Fruit fly (Drosophila melanogaster): ENCODE measurements around the gene lsn.

The lsn gene

dm6 chr3R:21835388-21836200 is 29.4 kb upstream of the lsn start (continued):
- TF ChIP-seq Stat92E (GFP tag; optimal IDR thresholded peaks at IDR 0.05), result no peak
- TF ChIP-seq zen2 (GFP tag; IDR thresholded peaks at IDR 0.05; ENCODE audit: partially characterized antibody), result no peak
- TF ChIP-seq ftz-f1 (GFP tag; optimal IDR thresholded peaks at IDR 0.05), result peak; percentile 39
- no peak for TF ChIP-seq CG15514 (GFP tag; optimal IDR thresholded peaks at IDR 0.05)
- no peak for TF ChIP-seq CG16815 (GFP tag; optimal IDR thresholded peaks at IDR 0.05)
- TF ChIP-seq CG6683 (GFP tag; optimal IDR thresholded peaks at IDR 0.05), result no peak
- 0 out of 3 replicates have a peak, but pooled peaks have one; percentile 8 for TF ChIP-seq ci (GFP tag; IDR thresholded peaks at IDR 0.05)
- no peak for TF ChIP-seq Dad (GFP tag; optimal IDR thresholded peaks at IDR 0.05)
- peak; percentile 6 for TF ChIP-seq grau (tag; optimal IDR thresholded peaks at IDR 0.05)
- peak; percentile 2 for TF ChIP-seq CG17359 (tag; optimal IDR thresholded peaks at IDR 0.05)
- no peak for TF ChIP-seq hth (optimal IDR thresholded peaks at IDR 0.05)
- TF ChIP-seq CG33557 (GFP tag; optimal IDR thresholded peaks at IDR 0.05), result peak; percentile 75
- peak; percentile 17 for TF ChIP-seq CG2712 (tag; optimal IDR thresholded peaks at IDR 0.05)
- peak; percentile 14 for TF ChIP-seq nmo (GFP tag; optimal IDR thresholded peaks at IDR 0.05)
- TF ChIP-seq Spps (tag; optimal IDR thresholded peaks at IDR 0.05), result peak; percentile 18
- TF ChIP-seq CG2678 (tag; optimal IDR thresholded peaks at IDR 0.05), result peak; percentile 0
- peak; percentile 88 for TF ChIP-seq cwo (GFP tag; optimal IDR thresholded peaks at IDR 0.05)
- TF ChIP-seq rib (GFP tag; IDR thresholded peaks at IDR 0.05), result 0 out of 2 replicates have a peak, but pooled peaks have one; percentile 40
- 0 out of 2 replicates have a peak, but pooled peaks have one; percentile 34 for TF ChIP-seq tna (GFP tag; IDR thresholded peaks at IDR 0.05; ENCODE audit: partially characterized antibody)
- peak; percentile 91 for TF ChIP-seq sens (GFP tag)
- TF ChIP-seq bbx (GFP tag; IDR thresholded peaks at IDR 0.05; ENCODE audit: partially characterized antibody), result no peak
- TF ChIP-seq crol (GFP tag; IDR thresholded peaks at IDR 0.05), result peak; percentile 75
- peak; percentile 5 for TF ChIP-seq CG7556 (GFP tag; optimal IDR thresholded peaks at IDR 0.05)
- no peak for TF ChIP-seq cas (GFP tag; IDR thresholded peaks at IDR 0.05)
- TF ChIP-seq luna (GFP tag; optimal IDR thresholded peaks at IDR 0.05), result no peak
- TF ChIP-seq maf-S (GFP tag; optimal IDR thresholded peaks at IDR 0.05), result no peak
- TF ChIP-seq CG12391 (tag; optimal IDR thresholded peaks at IDR 0.05), result peak; percentile 24
- no peak for TF ChIP-seq dimm (GFP tag; IDR thresholded peaks at IDR 0.05)
- TF ChIP-seq CG3847 (GFP tag; IDR thresholded peaks at IDR 0.05), result no peak
- TF ChIP-seq chinmo (GFP tag; IDR thresholded peaks at IDR 0.05; ENCODE audit: partially characterized antibody), result no peak
- TF ChIP-seq CG32772 (GFP tag; IDR thresholded peaks at IDR 0.05), result peak; percentile 25; the same call in 1 of the 2 replicates
- peak; percentile 46; the same call in 2 of the 3 replicates for TF ChIP-seq row (GFP tag; IDR thresholded peaks at IDR 0.05)
- TF ChIP-seq CG13775 (GFP tag; optimal IDR thresholded peaks at IDR 0.05), result no peak
- TF ChIP-seq CG18599 (GFP tag; optimal IDR thresholded peaks at IDR 0.05), result no peak
- TF ChIP-seq Opbp (GFP tag; IDR thresholded peaks at IDR 0.05; ENCODE audit: partially characterized antibody), result no peak
- TF ChIP-seq jing (GFP tag; optimal IDR thresholded peaks at IDR 0.05), result no peak
- TF ChIP-seq CG14710 (tag; optimal IDR thresholded peaks at IDR 0.05), result peak; percentile 11
- 0 out of 2 replicates have a peak, but pooled peaks have one; percentile 14 for TF ChIP-seq CG5953 (GFP tag; IDR thresholded peaks at IDR 0.05)
- TF ChIP-seq Sry-β (GFP tag; optimal IDR thresholded peaks at IDR 0.05), result no peak
- TF ChIP-seq CG9727 (GFP tag; optimal IDR thresholded peaks at IDR 0.05), result peak; percentile 59
- TF ChIP-seq Nf-YB (GFP tag; optimal IDR thresholded peaks at IDR 0.05), result peak; percentile 20
- peak in 1 of 2 experiments; percentile 56 for TF ChIP-seq pan (optimal IDR thresholded peaks at IDR 0.05)
- TF ChIP-seq pan (GFP tag; optimal IDR thresholded peaks at IDR 0.05 in 1 of 2, IDR thresholded peaks at IDR 0.05 in 1 of 2), result no peak
- TF ChIP-seq sug (tag; optimal IDR thresholded peaks at IDR 0.05), result peak; percentile 72
- peak; percentile 1 for TF ChIP-seq CG8388 (GFP tag; optimal IDR thresholded peaks at IDR 0.05)
- TF ChIP-seq Neu2 (GFP tag; optimal IDR thresholded peaks at IDR 0.05; ENCODE audit: borderline replicate concordance), result no peak
- TF ChIP-seq Blimp-1 (GFP tag; optimal IDR thresholded peaks at IDR 0.05), result peak; percentile 85
